Fruit fly (Drosophila melanogaster) whole organism, prepupa: ENCODE data around the gene CG31751.

Source experiments
- Blimp-1 ChIP-seq: fragments of 200-800 bp; sonication (Bioruptor generic); optimal IDR thresholded peaks from 3 replicates; lab custom pipeline; 2017; ENCODE audit warnings: missing biosample characterization, missing genetic modification characterization, mild to moderate bottlenecking, moderate library complexity, missing genetic modification reagents
- CG10631 ChIP-seq: fragments of 200-800 bp; sonication (Bioruptor generic); optimal IDR thresholded peaks from 2 replicates; lab custom pipeline; 2016; ENCODE audit warnings: missing biosample characterization, missing genetic modification characterization
- CG10669 ChIP-seq: fragments of 200-800 bp; sonication (Bioruptor generic); optimal IDR thresholded peaks from 3 replicates; lab custom pipeline; 2018; ENCODE audit warnings: missing biosample characterization, mild to moderate bottlenecking, missing genetic modification characterization, moderate library complexity
- CG11762 ChIP-seq: fragments of 200-800 bp; sonication (Bioruptor generic); optimal IDR thresholded peaks from 3 replicates; lab custom pipeline; 2016; ENCODE audit warnings: missing biosample characterization, missing genetic modification characterization; ENCODE audit not compliant: insufficient read depth
- CG11902 ChIP-seq: fragments of 200-800 bp; sonication (Bioruptor generic); optimal IDR thresholded peaks from 3 replicates; lab custom pipeline; 2016; ENCODE audit warnings: missing biosample characterization, missing genetic modification characterization
- CG15336 ChIP-seq: fragments of 200-800 bp; sonication (Bioruptor generic); IDR thresholded peaks from 2 replicates; pipeline ENCODE4 v1.3.6; 2022; ENCODE audit warnings: missing biosample characterization, missing genetic modification characterization
- CG1621 ChIP-seq: fragments of 200-800 bp; sonication (Bioruptor generic); optimal IDR thresholded peaks from 3 replicates; lab custom pipeline; 2018; ENCODE audit warnings: missing biosample characterization, mild to moderate bottlenecking, missing genetic modification characterization
- CG16779 ChIP-seq: fragments of 200-800 bp; sonication (Bioruptor generic); optimal IDR thresholded peaks from 3 replicates; lab custom pipeline; 2017; ENCODE audit warnings: missing biosample characterization, mild to moderate bottlenecking, missing genetic modification characterization
- CG31627 ChIP-seq: fragments of 200-800 bp; sonication (Bioruptor generic); optimal IDR thresholded peaks from 3 replicates; lab custom pipeline; 2016; ENCODE audit warnings: missing biosample characterization, missing genetic modification characterization
- CG32006 ChIP-seq: fragments of 200-800 bp; sonication (Bioruptor generic); optimal IDR thresholded peaks from 3 replicates; lab custom pipeline; 2017; ENCODE audit warnings: missing biosample characterization, mild to moderate bottlenecking, missing genetic modification characterization
- CG34406 ChIP-seq: fragments of 200-800 bp; sonication (Bioruptor generic); optimal IDR thresholded peaks from 3 replicates; lab custom pipeline; 2016; ENCODE audit warnings: missing biosample characterization, missing genetic modification characterization
- CG3919 ChIP-seq: fragments of 200-800 bp; sonication (Bioruptor generic); optimal IDR thresholded peaks from 3 replicates; lab custom pipeline; 2016; ENCODE audit warnings: missing biosample characterization, missing genetic modification characterization
- CG6163 ChIP-seq: fragments of 200-800 bp; sonication (Bioruptor generic); IDR thresholded peaks from 3 replicates; pipeline ENCODE4 v1.3.6; 2022; ENCODE audit warnings: missing biosample characterization, missing genetic modification characterization
- CG6276 ChIP-seq: fragments of 200-800 bp; sonication (Bioruptor generic); optimal IDR thresholded peaks from 2 replicates; lab custom pipeline; 2017; ENCODE audit warnings: missing biosample characterization, mild to moderate bottlenecking, missing genetic modification characterization
- CG6854 ChIP-seq: fragments of 200-800 bp; sonication (Bioruptor generic); optimal IDR thresholded peaks from 2 replicates; lab custom pipeline; 2017; ENCODE audit warnings: missing biosample characterization, mild to moderate bottlenecking, missing genetic modification characterization
- CG7368 ChIP-seq: fragments of 200-800 bp; sonication (Bioruptor generic); optimal IDR thresholded peaks from 3 replicates; lab custom pipeline; 2016; ENCODE audit warnings: missing biosample characterization, missing genetic modification characterization
- CG8119 ChIP-seq: fragments of 200-800 bp; sonication (Bioruptor generic); IDR thresholded peaks from 3 replicates; pipeline ENCODE4 v1.3.6; 2022; ENCODE audit warnings: missing biosample characterization, missing genetic modification characterization
- CG8319 ChIP-seq: fragments of 200-800 bp; sonication (Bioruptor generic); optimal IDR thresholded peaks from 3 replicates; lab custom pipeline; 2016; ENCODE audit warnings: missing biosample characterization, missing genetic modification characterization
- CG8632 ChIP-seq: fragments of 200-800 bp; sonication (Bioruptor generic); optimal IDR thresholded peaks from 3 replicates; lab custom pipeline; 2016; ENCODE audit warnings: missing biosample characterization, missing genetic modification characterization
- CG9139 ChIP-seq: fragments of 200-800 bp; sonication (Bioruptor generic); optimal IDR thresholded peaks from 3 replicates; lab custom pipeline; 2017; ENCODE audit warnings: missing biosample characterization, mild to moderate bottlenecking, missing genetic modification characterization
- Eip75B ChIP-seq: fragments of 200-800 bp; sonication (Bioruptor generic); optimal IDR thresholded peaks from 3 replicates; lab custom pipeline; 2016; ENCODE audit warnings: missing biosample characterization, missing genetic modification characterization
- Eip78C ChIP-seq: fragments of 200-800 bp; sonication (Bioruptor generic); peaks from one replicate; lab custom pipeline; 2016; ENCODE audit warnings: missing biosample characterization, missing genetic modification characterization
- Eip93F ChIP-seq: fragments of 200-800 bp; sonication (Bioruptor generic); optimal IDR thresholded peaks from 2 replicates; lab custom pipeline; 2016; ENCODE audit warnings: missing biosample characterization, mild to moderate bottlenecking, missing genetic modification characterization
- Ets21C ChIP-seq: fragments of 200-800 bp; sonication (Bioruptor generic); optimal IDR thresholded peaks from 3 replicates; lab custom pipeline; 2016; ENCODE audit warnings: missing biosample characterization, missing genetic modification characterization
- Ets96B ChIP-seq: fragments of 200-800 bp; optimal IDR thresholded peaks from 2 replicates; lab custom pipeline; 2019; ENCODE audit warnings: missing biosample characterization, mild to moderate bottlenecking, missing genetic modification characterization, moderate library complexity
- Gug ChIP-seq: fragments of 200-800 bp; sonication (Bioruptor generic); IDR thresholded peaks from 2 replicates; pipeline ENCODE4 v1.3.6; 2022; ENCODE audit warnings: missing biosample characterization, missing genetic modification characterization
- Hr38 ChIP-seq: sonication (Bioruptor generic); optimal IDR thresholded peaks from 2 replicates; lab custom pipeline; 2016; ENCODE audit warnings: missing biosample characterization, missing genetic modification characterization
- Hr39 ChIP-seq: fragments of 200-800 bp; sonication (Bioruptor generic); optimal IDR thresholded peaks from 2 replicates; lab custom pipeline; 2016; ENCODE audit warnings: missing biosample characterization, missing genetic modification characterization
- Hr4 ChIP-seq: fragments of 200-800 bp; sonication (Bioruptor generic); optimal IDR thresholded peaks from 3 replicates; lab custom pipeline; 2016; ENCODE audit warnings: missing biosample characterization, missing genetic modification characterization
- Lpt ChIP-seq: fragments of 200-800 bp; sonication (Bioruptor generic); optimal IDR thresholded peaks from 3 replicates; lab custom pipeline; 2016; ENCODE audit warnings: missing biosample characterization, missing genetic modification characterization
- Met ChIP-seq: fragments of 200-800 bp; sonication (Bioruptor generic); optimal IDR thresholded peaks from 3 replicates; lab custom pipeline; 2016; ENCODE audit warnings: missing biosample characterization, missing genetic modification characterization
- OdsH ChIP-seq: fragments of 200-800 bp; sonication (Bioruptor generic); optimal IDR thresholded peaks from 3 replicates; lab custom pipeline; 2016; ENCODE audit warnings: missing biosample characterization, missing genetic modification characterization
- Sox102F ChIP-seq: fragments of 200-800 bp; sonication (Bioruptor generic); optimal IDR thresholded peaks from 2 replicates; lab custom pipeline; 2016; ENCODE audit warnings: missing biosample characterization, mild to moderate bottlenecking, missing genetic modification characterization
- Sox14 ChIP-seq: fragments of 200-800 bp; sonication (Bioruptor generic); optimal IDR thresholded peaks from 3 replicates; lab custom pipeline; 2016; ENCODE audit warnings: missing biosample characterization, missing genetic modification characterization
- achi ChIP-seq: fragments of 200-800 bp; sonication (Bioruptor generic); optimal IDR thresholded peaks from 3 replicates; lab custom pipeline; 2016; ENCODE audit warnings: missing biosample characterization, missing genetic modification characterization
- acj6 ChIP-seq: fragments of 200-800 bp; sonication (Bioruptor generic); optimal IDR thresholded peaks from 3 replicates; lab custom pipeline; 2016; ENCODE audit warnings: missing biosample characterization, missing genetic modification characterization
- cyc ChIP-seq: fragments of 200-800 bp; sonication (Bioruptor generic); optimal IDR thresholded peaks from 3 replicates; lab custom pipeline; 2016; ENCODE audit warnings: missing biosample characterization, missing genetic modification characterization
- dac ChIP-seq: fragments of 200-800 bp; sonication (Bioruptor generic); optimal IDR thresholded peaks from 2 replicates; lab custom pipeline; 2017; ENCODE audit warnings: missing biosample characterization, mild to moderate bottlenecking, missing genetic modification characterization
- eg ChIP-seq: fragments of 200-800 bp; sonication (Bioruptor generic); IDR thresholded peaks from 3 replicates; pipeline ENCODE4 v1.3.6; 2022; ENCODE audit warnings: missing biosample characterization, missing genetic modification characterization
- esn ChIP-seq: fragments of 200-800 bp; sonication (Bioruptor generic); optimal IDR thresholded peaks from 2 replicates; lab custom pipeline; 2016; ENCODE audit warnings: missing biosample characterization, mild to moderate bottlenecking, missing genetic modification characterization, moderate library complexity
- fd59A ChIP-seq: fragments of 200-800 bp; sonication (Bioruptor generic); optimal IDR thresholded peaks from 2 replicates; lab custom pipeline; 2017; ENCODE audit warnings: missing biosample characterization, mild to moderate bottlenecking, missing genetic modification characterization, missing genetic modification reagents
- fd85E ChIP-seq: fragments of 200-800 bp; sonication (Bioruptor generic); optimal IDR thresholded peaks from 3 replicates; lab custom pipeline; 2016; ENCODE audit warnings: missing biosample characterization, missing genetic modification characterization
- lz ChIP-seq: fragments of 200-800 bp; sonication (Bioruptor generic); optimal IDR thresholded peaks from 3 replicates; lab custom pipeline; 2016; ENCODE audit warnings: missing biosample characterization, missing genetic modification characterization
- net ChIP-seq: fragments of 200-800 bp; sonication (Bioruptor generic); optimal IDR thresholded peaks from 3 replicates; lab custom pipeline; 2016; ENCODE audit warnings: missing biosample characterization, missing genetic modification characterization
- pdm3 ChIP-seq: fragments of 200-800 bp; sonication (Bioruptor generic); optimal IDR thresholded peaks from 3 replicates; lab custom pipeline; 2016; ENCODE audit warnings: missing biosample characterization, missing genetic modification characterization
- ss ChIP-seq, 2 experiments: fragments of 200-800 bp; sonication (Bioruptor generic); optimal IDR thresholded peaks; 2 replicates in 1 of 2; 3 replicates in 1 of 2; lab custom pipeline; 2017 to 2018; ENCODE audit warnings: mild to moderate bottlenecking in 2 of 2, missing biosample characterization in 2 of 2, missing genetic modification characterization in 2 of 2, moderate library complexity in 1 of 2
- svp ChIP-seq: fragments of 200-800 bp; sonication (Bioruptor generic); peaks from one replicate; lab custom pipeline; 2016; ENCODE audit warnings: missing biosample characterization, missing genetic modification characterization
- topi ChIP-seq: fragments of 200-800 bp; sonication (Bioruptor generic); optimal IDR thresholded peaks from 3 replicates; lab custom pipeline; 2016; ENCODE audit warnings: missing biosample characterization, missing genetic modification characterization
- vri ChIP-seq: fragments of 200-800 bp; sonication (Bioruptor generic); optimal IDR thresholded peaks from 3 replicates; lab custom pipeline; 2016; ENCODE audit warnings: missing biosample characterization, mild to moderate bottlenecking, missing genetic modification characterization

Gene CG31751

DNA sequence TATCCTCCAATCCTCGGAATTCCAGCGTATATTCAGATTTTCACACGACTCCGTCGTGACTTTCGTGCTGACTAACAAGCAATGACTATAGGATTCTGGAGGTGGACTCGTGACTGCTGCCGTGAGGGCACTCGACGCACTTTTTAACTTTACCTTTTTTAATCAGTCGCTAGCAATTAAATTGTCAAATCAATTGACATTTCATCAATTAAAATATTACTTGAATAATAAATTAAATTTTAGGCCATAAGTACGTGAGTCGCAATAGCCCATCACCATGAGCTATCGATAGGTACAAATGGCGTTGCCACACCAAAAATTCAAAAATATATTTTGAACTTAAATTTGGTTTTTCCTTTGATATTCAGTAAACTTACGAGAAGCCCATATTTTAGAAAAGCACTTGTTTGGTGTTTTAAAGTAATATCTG lies 28.6 kb downstream of the CG31751 start, which contains the start of gene Jwa (continued):
- TF ChIP-seq dac (GFP tag; lab: Kevin White, UChicago) (peak; percentile 84), eg (GFP tag; lab: Robert Waterston, UW) (peak; percentile 87), Hr38 (GFP tag; lab: Kevin White, UChicago) (peak; percentile 59), esn (GFP tag; lab: Kevin White, UChicago) (peak; percentile 97), CG16779 (tag; lab: Kevin White, UChicago) (no peak), Lpt (peak; percentile 90), CG10669 (GFP tag; lab: Kevin White, UChicago) (peak; percentile 58), CG1621 (peak; percentile 74), Sox102F (peak; percentile 95), CG6854 (no peak), fd59A (GFP tag; lab: Kevin White, UChicago) (peak; percentile 50), vri (GFP tag; lab: Kevin White, UChicago) (peak; percentile 93), Eip75B (GFP tag; lab: Kevin White, UChicago) (peak; percentile 86), CG3919 (peak; percentile 78), CG8119 (peak; percentile 84), CG9139 (no peak), OdsH (GFP tag; lab: Kevin White, UChicago) (peak; percentile 87), pdm3 (GFP tag; lab: Kevin White, UChicago) (peak; percentile 95), net (peak; percentile 66), CG31627 (GFP tag; lab: Kevin White, UChicago) (peak; percentile 96), CG34406 (GFP tag; lab: Kevin White, UChicago) (peak; percentile 80), ss (GFP tag; optimal IDR thresholded peaks at IDR 0.05; lab: Kevin White, UChicago) (peak in 1 of 2 experiments; percentile 63), Blimp-1 (peak; percentile 26), Eip78C (GFP tag; lab: Kevin White, UChicago) (peak; percentile 89), cyc (GFP tag; lab: Kevin White, UChicago) (peak; percentile 88)

DNA sequence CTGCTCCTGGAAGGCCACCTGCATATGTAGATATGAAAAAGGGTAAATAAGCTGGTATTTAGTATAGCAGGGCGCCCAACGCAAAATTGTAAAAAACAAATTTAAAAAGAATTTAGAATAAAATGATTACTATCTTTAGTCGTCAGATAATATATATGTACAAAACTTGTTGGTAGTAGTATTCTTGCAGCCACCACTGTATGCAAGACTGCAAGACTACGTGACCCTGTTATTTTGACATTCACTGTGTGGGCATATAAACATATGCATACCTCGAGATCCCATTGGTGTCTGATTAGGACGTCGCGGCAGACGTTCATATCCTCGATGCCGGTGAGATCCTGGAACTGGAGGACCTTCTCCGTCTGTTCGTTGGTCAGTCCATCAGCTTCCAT lies 30.8 kb downstream of the CG31751 start:
- TF ChIP-seq Sox14 (no peak), OdsH (GFP tag; lab: Kevin White, UChicago) (peak; percentile 60), CG11902 (peak; percentile 3), lz (GFP tag; lab: Kevin White, UChicago) (peak; percentile 61), Ets21C (GFP tag; lab: Kevin White, UChicago) (no peak), Met (peak; percentile 56), CG11762 (GFP tag; lab: Kevin White, UChicago) (peak; percentile 14), CG3919 (peak; percentile 65), CG15336 (0 out of 2 replicates have a peak, but pooled peaks have one; percentile 15), CG10631 (GFP tag; lab: Kevin White, UChicago) (peak; percentile 44), CG8632 (GFP tag; lab: Kevin White, UChicago) (no peak), CG6163 (peak; percentile 13; the same call in 1 of the 3 replicates), fd59A (GFP tag; lab: Kevin White, UChicago) (peak; percentile 9), topi (peak; percentile 62), Ets96B (tag; lab: Kevin White, UChicago) (no peak), achi (GFP tag; lab: Kevin White, UChicago) (peak; percentile 54), Gug (no peak), Sox102F (peak; percentile 19), Hr4 (GFP tag; lab: Kevin White, UChicago) (peak; percentile 71), Hr39 (GFP tag; lab: Kevin White, UChicago) (peak; percentile 58), CG8319 (peak; percentile 10), CG16779 (tag; lab: Kevin White, UChicago) (no peak), acj6 (GFP tag; lab: Kevin White, UChicago) (peak; percentile 27), Eip78C (GFP tag; lab: Kevin White, UChicago) (peak; percentile 89), CG6276 (GFP tag; lab: Kevin White, UChicago) (no peak), eg (GFP tag; lab: Robert Waterston, UW) (0 out of 3 replicates have a peak, but pooled peaks have one; percentile 54), CG10669 (GFP tag; lab: Kevin White, UChicago) (peak; percentile 11), fd85E (GFP tag; lab: Kevin White, UChicago) (no peak), net (peak; percentile 55), CG31627 (GFP tag; lab: Kevin White, UChicago) (peak; percentile 63), esn (GFP tag; lab: Kevin White, UChicago) (peak; percentile 63), Hr38 (GFP tag; lab: Kevin White, UChicago) (peak; percentile 5), cyc (GFP tag; lab: Kevin White, UChicago) (peak; percentile 34), Eip75B (GFP tag; lab: Kevin White, UChicago) (peak; percentile 44), CG32006 (GFP tag; lab: Kevin White, UChicago) (peak; percentile 9), svp (GFP tag; lab: Kevin White, UChicago) (no peak), Blimp-1 (no peak), CG7368 (GFP tag; lab: Kevin White, UChicago) (peak; percentile 47), Eip93F (GFP tag; lab: Kevin White, UChicago) (no peak)
